Fruit fly (Drosophila melanogaster): ENCODE measurements around the gene CG33189.

Gene CG33189

dm6 chr3R:8811323-8811936 is 30.8 kb upstream of the CG33189 start (continued):
- TF ChIP-seq CG10979 (tag; optimal IDR thresholded peaks at IDR 0.05), result peak; percentile 98
- TF ChIP-seq scrt (GFP tag; optimal IDR thresholded peaks at IDR 0.05), result peak; percentile 98
- TF ChIP-seq CG10462 (GFP tag; optimal IDR thresholded peaks at IDR 0.05), result peak; percentile 98
- TF ChIP-seq Dad (GFP tag; optimal IDR thresholded peaks at IDR 0.05), result peak; percentile 99
- TF ChIP-seq Vsx1 (GFP tag; optimal IDR thresholded peaks at IDR 0.05), result peak; percentile 95
- peak; percentile 98 for TF ChIP-seq jumu (GFP tag; optimal IDR thresholded peaks at IDR 0.05)
- peak; percentile 98 for TF ChIP-seq CG10654 (GFP tag; optimal IDR thresholded peaks at IDR 0.05)
- no peak for TF ChIP-seq yki (optimal IDR thresholded peaks at IDR 0.05)
- peak; percentile 96 for TF ChIP-seq CG1024 (GFP tag; IDR thresholded peaks at IDR 0.05)
- TF ChIP-seq YL-1 (GFP tag; optimal IDR thresholded peaks at IDR 0.05), result peak; percentile 95
- no peak for TF ChIP-seq CG7963 (GFP tag; IDR thresholded peaks at IDR 0.05; ENCODE audit: partially characterized antibody)
- peak; percentile 98 for TF ChIP-seq CG12155 (GFP tag; optimal IDR thresholded peaks at IDR 0.05)
- peak; percentile 61 for TF ChIP-seq stwl (tag; optimal IDR thresholded peaks at IDR 0.05)
- TF ChIP-seq Dp (GFP tag; optimal IDR thresholded peaks at IDR 0.05), result peak; percentile 37
- TF ChIP-seq CG10209 (GFP tag; optimal IDR thresholded peaks at IDR 0.05), result peak; percentile 99
- peak; percentile 98 for TF ChIP-seq repo (GFP tag; optimal IDR thresholded peaks at IDR 0.05)
- peak; percentile 98 for TF ChIP-seq ATbp (GFP tag; optimal IDR thresholded peaks at IDR 0.05)
- peak; percentile 96 for TF ChIP-seq croc (GFP tag; conservative IDR thresholded peaks at IDR 0.05)
- TF ChIP-seq twi (tag; optimal IDR thresholded peaks at IDR 0.05), result peak; percentile 95
- TF ChIP-seq CG17328 (GFP tag; IDR thresholded peaks at IDR 0.05), result peak; percentile 98
- peak; percentile 99 for TF ChIP-seq CoRest (tag; optimal IDR thresholded peaks at IDR 0.05)
- peak; percentile 99 for TF ChIP-seq ranshi (GFP tag; IDR thresholded peaks at IDR 0.05)
- no peak for TF ChIP-seq zen2 (GFP tag; IDR thresholded peaks at IDR 0.05; ENCODE audit: partially characterized antibody)
- TF ChIP-seq Optix (GFP tag; IDR thresholded peaks at IDR 0.05), result peak; percentile 97
- peak; percentile 94 for TF ChIP-seq CG15696 (tag; optimal IDR thresholded peaks at IDR 0.05)
- TF ChIP-seq Lim3 (GFP tag; IDR thresholded peaks at IDR 0.05), result peak; percentile 97
- peak; percentile 97 for TF ChIP-seq CG4404 (GFP tag; IDR thresholded peaks at IDR 0.05)
- TF ChIP-seq pum (GFP tag; optimal IDR thresholded peaks at IDR 0.05), result peak; percentile 98
- TF ChIP-seq run (tag; optimal IDR thresholded peaks at IDR 0.05), result peak; percentile 98
- TF ChIP-seq CG2202 (tag; optimal IDR thresholded peaks at IDR 0.05), result peak; percentile 94
- TF ChIP-seq CG2875 (GFP tag; optimal IDR thresholded peaks at IDR 0.05), result peak; percentile 98
- TF ChIP-seq emc (GFP tag; optimal IDR thresholded peaks at IDR 0.05), result peak; percentile 96
- peak; percentile 99 for TF ChIP-seq HmgZ (tag; optimal IDR thresholded peaks at IDR 0.05)
- peak; percentile 99 for TF ChIP-seq lmd (GFP tag; IDR thresholded peaks at IDR 0.05)
- peak; percentile 98 for TF ChIP-seq org-1 (GFP tag; optimal IDR thresholded peaks at IDR 0.05)
- peak; percentile 99 for TF ChIP-seq Bteb2 (GFP tag; optimal IDR thresholded peaks at IDR 0.05)
- TF ChIP-seq Sry-δ (GFP tag; optimal IDR thresholded peaks at IDR 0.05), result peak; percentile 78
- peak; percentile 94 for TF ChIP-seq exex (tag; optimal IDR thresholded peaks at IDR 0.05)
- peak; percentile 99 for TF ChIP-seq CG13624 (GFP tag; optimal IDR thresholded peaks at IDR 0.05)
- no peak for TF ChIP-seq usp (GFP tag; optimal IDR thresholded peaks at IDR 0.05)
- peak; percentile 99 for TF ChIP-seq rib (GFP tag; IDR thresholded peaks at IDR 0.05)
- peak; percentile 95 for TF ChIP-seq CG6683 (GFP tag; optimal IDR thresholded peaks at IDR 0.05)
- no peak for TF ChIP-seq hkb (optimal IDR thresholded peaks at IDR 0.05)
- TF ChIP-seq hkb (GFP tag; IDR thresholded peaks at IDR 0.05), result peak; percentile 99
- TF ChIP-seq E2f2 (GFP tag; IDR thresholded peaks at IDR 0.05), result peak; percentile 88
- TF ChIP-seq CG13775 (GFP tag; optimal IDR thresholded peaks at IDR 0.05), result peak; percentile 97
- TF ChIP-seq CG17612 (GFP tag; IDR thresholded peaks at IDR 0.05), result peak; percentile 96
- peak; percentile 97 for TF ChIP-seq klu (GFP tag; IDR thresholded peaks at IDR 0.05)
- peak; percentile 96 for TF ChIP-seq sima (GFP tag; optimal IDR thresholded peaks at IDR 0.05)
- peak; percentile 99 for TF ChIP-seq schlank (tag; optimal IDR thresholded peaks at IDR 0.05)
- peak; percentile 98 for TF ChIP-seq CG12236 (GFP tag; optimal IDR thresholded peaks at IDR 0.05)

Data from whole organism, embryonic.